Fruit fly (Drosophila melanogaster) whole organism, embryonic: ENCODE data around the gene Dph3.

ENCODE experiments used
- Ada2b ChIP-seq: fragments of 200-800 bp; sonication (Bioruptor generic); IDR thresholded peaks from 2 replicates; pipeline ENCODE4 v1.3.6; 2022; ENCODE audit warnings: missing biosample characterization, missing genetic modification characterization
- Blimp-1 ChIP-seq: fragments of 200-800 bp; sonication (Bioruptor generic); optimal IDR thresholded peaks from 3 replicates; lab custom pipeline; 2018; ENCODE audit warnings: missing biosample characterization, missing genetic modification characterization, mild to moderate bottlenecking, moderate library complexity, missing genetic modification reagents
- BtbVII ChIP-seq: fragments of 200-800 bp; sonication (Bioruptor generic); optimal IDR thresholded peaks from 3 replicates; lab custom pipeline; 2017; ENCODE audit warnings: missing biosample characterization, mild to moderate bottlenecking, missing genetic modification characterization
- CG10274 ChIP-seq: fragments of 200-800 bp; sonication (Bioruptor generic); optimal IDR thresholded peaks from 3 replicates; lab custom pipeline; 2017; ENCODE audit warnings: missing biosample characterization, mild to moderate bottlenecking, missing genetic modification characterization
- CG10565 ChIP-seq: fragments of 200-800 bp; sonication (Bioruptor generic); optimal IDR thresholded peaks from 3 replicates; lab custom pipeline; 2016; ENCODE audit warnings: missing biosample characterization, mild to moderate bottlenecking, missing genetic modification characterization
- CG11247 ChIP-seq: fragments of 200-800 bp; sonication (Bioruptor generic); IDR thresholded peaks from 2 replicates; pipeline ENCODE4 v1.3.6; 2022; ENCODE audit warnings: missing biosample characterization, missing genetic modification characterization
- CG13296 ChIP-seq: fragments of 200-800 bp; sonication (Bioruptor generic); optimal IDR thresholded peaks from 3 replicates; lab custom pipeline; 2018; ENCODE audit warnings: missing biosample characterization, mild to moderate bottlenecking, missing genetic modification characterization
- CG13624 ChIP-seq: fragments of 200-800 bp; sonication (Bioruptor generic); optimal IDR thresholded peaks from 2 replicates; lab custom pipeline; 2016; ENCODE audit warnings: missing biosample characterization, missing genetic modification characterization
- CG13894 ChIP-seq: fragments of 200-800 bp; sonication (Bioruptor generic); optimal IDR thresholded peaks from 3 replicates; lab custom pipeline; 2018; ENCODE audit warnings: missing biosample characterization, mild to moderate bottlenecking, missing genetic modification characterization, moderate library complexity
- CG16779 ChIP-seq: fragments of 200-800 bp; sonication (Bioruptor generic); IDR thresholded peaks from 2 replicates; pipeline ENCODE4 v1.3.6; 2022; ENCODE audit warnings: missing biosample characterization, missing genetic modification characterization
- CG16813 ChIP-seq: fragments of 200-800 bp; sonication (Bioruptor generic); IDR thresholded peaks from 3 replicates; pipeline ENCODE4 v1.3.6; 2022; ENCODE audit warnings: missing biosample characterization, missing genetic modification characterization; ENCODE audit not compliant: partially characterized antibody
- CG17568 ChIP-seq: fragments of 200-800 bp; sonication (Bioruptor generic); optimal IDR thresholded peaks from 2 replicates; lab custom pipeline; 2018; ENCODE audit warnings: missing biosample characterization, mild to moderate bottlenecking, missing genetic modification characterization, moderate library complexity
- CG32532 ChIP-seq: fragments of 200-800 bp; sonication (Bioruptor generic); IDR thresholded peaks from 2 replicates; pipeline ENCODE4 v1.3.6; 2022; ENCODE audit warnings: missing biosample characterization, missing genetic modification characterization
- CG32767 ChIP-seq: fragments of 200-800 bp; sonication (Bioruptor generic); IDR thresholded peaks from 2 replicates; pipeline ENCODE4 v1.3.6; 2022; ENCODE audit warnings: missing biosample characterization, missing genetic modification characterization
- CG3281 ChIP-seq: fragments of 200-800 bp; sonication (Bioruptor generic); optimal IDR thresholded peaks from 3 replicates; lab custom pipeline; 2017; ENCODE audit warnings: missing biosample characterization, mild to moderate bottlenecking, missing genetic modification characterization
- CG6689 ChIP-seq: fragments of 200-800 bp; sonication (Bioruptor generic); IDR thresholded peaks from 2 replicates; pipeline ENCODE4 v1.3.6; 2022; ENCODE audit warnings: missing biosample characterization, missing genetic modification characterization
- CG7839 ChIP-seq: fragments of 200-800 bp; sonication (Bioruptor generic); optimal IDR thresholded peaks from 3 replicates; lab custom pipeline; 2018; ENCODE audit warnings: missing biosample characterization, mild to moderate bottlenecking, missing genetic modification characterization, moderate library complexity
- CG7987 ChIP-seq: fragments of 200-800 bp; sonication (Bioruptor generic); optimal IDR thresholded peaks from 2 replicates; lab custom pipeline; 2018; ENCODE audit warnings: missing biosample characterization, mild to moderate bottlenecking, missing genetic modification characterization, moderate library complexity
- CG8089 ChIP-seq: fragments of 200-800 bp; sonication (Bioruptor generic); optimal IDR thresholded peaks from 3 replicates; lab custom pipeline; 2016; ENCODE audit warnings: missing biosample characterization, missing genetic modification characterization
- CG8281 ChIP-seq: fragments of 200-800 bp; sonication (Bioruptor generic); optimal IDR thresholded peaks from 2 replicates; lab custom pipeline; 2018; ENCODE audit warnings: missing biosample characterization, mild to moderate bottlenecking, missing genetic modification characterization, moderate library complexity
- CG8290 ChIP-seq, 3 experiments: fragments of 200-800 bp; sonication (Bioruptor generic); optimal IDR thresholded peaks; 2 replicates each; lab custom pipeline; 2016 to 2019; ENCODE audit warnings: missing biosample characterization in 3 of 3, missing genetic modification characterization in 3 of 3, mild to moderate bottlenecking in 2 of 3, moderate library complexity in 1 of 3
- CG8924 ChIP-seq: fragments of 200-800 bp; optimal IDR thresholded peaks from 3 replicates; lab custom pipeline; 2019; ENCODE audit warnings: missing biosample characterization, mild to moderate bottlenecking, missing genetic modification characterization, moderate library complexity
- CG8944 ChIP-seq: fragments of 200-800 bp; sonication (Bioruptor generic); optimal IDR thresholded peaks from 3 replicates; lab custom pipeline; 2016; ENCODE audit warnings: missing biosample characterization, missing genetic modification characterization
- CG9437 ChIP-seq: fragments of 200-800 bp; sonication (Bioruptor generic); optimal IDR thresholded peaks from 2 replicates; lab custom pipeline; 2018; ENCODE audit warnings: missing biosample characterization, mild to moderate bottlenecking, missing genetic modification characterization
- Dek ChIP-seq: fragments of 200-800 bp; sonication (Bioruptor generic); optimal IDR thresholded peaks from 3 replicates; lab custom pipeline; 2019; ENCODE audit warnings: missing biosample characterization, mild to moderate bottlenecking, missing genetic modification characterization, moderate library complexity
- Dref ChIP-seq: fragments of 200-800 bp; sonication (Bioruptor generic); IDR thresholded peaks from 2 replicates; pipeline ENCODE4 v1.3.6; 2022; ENCODE audit warnings: missing biosample characterization, missing genetic modification characterization
- E2f1 ChIP-seq: fragments of 200-800 bp; sonication (Bioruptor generic); IDR thresholded peaks from 2 replicates; pipeline ENCODE4 v1.3.6; 2022; ENCODE audit warnings: missing biosample characterization, missing genetic modification characterization
- HHEX ChIP-seq: fragments of 200-800 bp; sonication (Bioruptor generic); optimal IDR thresholded peaks from 3 replicates; lab custom pipeline; 2017; ENCODE audit warnings: missing biosample characterization, mild to moderate bottlenecking, missing genetic modification characterization, missing genetic modification reagents
- HLH54F ChIP-seq: fragments of 200-800 bp; sonication (Bioruptor generic); optimal IDR thresholded peaks from 3 replicates; lab custom pipeline; 2016; ENCODE audit warnings: missing biosample characterization, missing genetic modification characterization
- Hmr ChIP-seq: fragments of 200-800 bp; sonication (Bioruptor generic); optimal IDR thresholded peaks from 3 replicates; lab custom pipeline; 2017; ENCODE audit warnings: mild to moderate bottlenecking, missing biosample characterization, missing genetic modification reagents, missing genetic modification characterization
- Lim3 ChIP-seq: fragments of 200-800 bp; sonication (Bioruptor generic); IDR thresholded peaks from 2 replicates; pipeline ENCODE4 v1.3.6; 2022; ENCODE audit warnings: missing biosample characterization, missing genetic modification characterization
- Side ChIP-seq: fragments of 200-800 bp; sonication (Bioruptor generic); optimal IDR thresholded peaks from 2 replicates; lab custom pipeline; 2016; ENCODE audit warnings: missing biosample characterization, missing genetic modification characterization
- Ssrp ChIP-seq: fragments of 200-800 bp; sonication (Bioruptor generic); optimal IDR thresholded peaks from 2 replicates; lab custom pipeline; 2018; ENCODE audit warnings: missing biosample characterization, mild to moderate bottlenecking, missing genetic modification characterization, moderate library complexity
- bab2 ChIP-seq: fragments of 200-800 bp; sonication (Bioruptor generic); optimal IDR thresholded peaks from 2 replicates; lab custom pipeline; 2016; ENCODE audit warnings: missing biosample characterization, missing genetic modification characterization
- caup ChIP-seq: fragments of 200-800 bp; sonication (Bioruptor generic); optimal IDR thresholded peaks from 3 replicates; lab custom pipeline; 2017; ENCODE audit warnings: missing biosample characterization, mild to moderate bottlenecking, missing genetic modification characterization, moderate library complexity; ENCODE audit not compliant: severe bottlenecking
- chinmo ChIP-seq: fragments of 200-800 bp; sonication (Bioruptor generic); IDR thresholded peaks from 4 replicates; pipeline ENCODE4 v1.3.6; 2022; ENCODE audit warnings: missing biosample characterization, missing genetic modification characterization; ENCODE audit not compliant: partially characterized antibody
- chm ChIP-seq: fragments of 200-800 bp; sonication (Bioruptor generic); IDR thresholded peaks from 2 replicates; pipeline ENCODE4 v1.3.6; 2022; ENCODE audit warnings: missing biosample characterization, missing genetic modification characterization
- danr ChIP-seq: fragments of 200-800 bp; sonication (Bioruptor generic); IDR thresholded peaks from 2 replicates; pipeline ENCODE4 v1.3.6; 2022; ENCODE audit warnings: missing biosample characterization, missing genetic modification characterization
- dmrt99B ChIP-seq: fragments of 200-800 bp; sonication (Bioruptor generic); optimal IDR thresholded peaks from 2 replicates; lab custom pipeline; 2018; ENCODE audit warnings: missing biosample characterization, mild to moderate bottlenecking, missing genetic modification characterization, moderate library complexity
- gcm ChIP-seq: fragments of 200-800 bp; sonication (Bioruptor generic); optimal IDR thresholded peaks from 2 replicates; lab custom pipeline; 2019; ENCODE audit warnings: missing biosample characterization, mild to moderate bottlenecking, missing genetic modification characterization, moderate library complexity
- grn ChIP-seq: fragments of 200-800 bp; sonication (Bioruptor generic); optimal IDR thresholded peaks from 3 replicates; lab custom pipeline; 2017; ENCODE audit warnings: missing biosample characterization, missing genetic modification characterization
- gro ChIP-seq: fragments of 200-800 bp; sonication (Bioruptor generic); optimal IDR thresholded peaks from 2 replicates; lab custom pipeline; 2016; ENCODE audit warnings: missing biosample characterization, missing genetic modification characterization
- hbn ChIP-seq: fragments of 200-800 bp; sonication (Bioruptor generic); IDR thresholded peaks from 2 replicates; pipeline ENCODE4 v1.3.6; 2022; ENCODE audit warnings: missing biosample characterization, missing genetic modification characterization; ENCODE audit not compliant: partially characterized antibody
- kni ChIP-seq: fragments of 200-800 bp; sonication (Bioruptor generic); optimal IDR thresholded peaks from 3 replicates; lab custom pipeline; 2017; ENCODE audit warnings: mild to moderate bottlenecking, missing biosample characterization, missing genetic modification reagents, missing genetic modification characterization
- pum ChIP-seq: fragments of 200-800 bp; sonication (Bioruptor generic); optimal IDR thresholded peaks from 2 replicates; lab custom pipeline; 2016; ENCODE audit warnings: missing biosample characterization, missing genetic modification characterization
- shn ChIP-seq: fragments of 200-800 bp; sonication (Bioruptor generic); optimal IDR thresholded peaks from 3 replicates; lab custom pipeline; 2016; ENCODE audit warnings: missing biosample characterization, missing genetic modification characterization
- so ChIP-seq: fragments of 200-800 bp; sonication (Bioruptor generic); IDR thresholded peaks from 3 replicates; pipeline ENCODE4 v1.3.6; 2022; ENCODE audit warnings: missing biosample characterization, missing genetic modification characterization
- sob ChIP-seq: fragments of 200-800 bp; sonication (Bioruptor generic); IDR thresholded peaks from 2 replicates; pipeline ENCODE4 v1.3.6; 2022; ENCODE audit warnings: missing biosample characterization, missing genetic modification characterization
- sr ChIP-seq: fragments of 200-800 bp; sonication (Bioruptor generic); IDR thresholded peaks from 3 replicates; pipeline ENCODE4 v1.3.6; 2022; ENCODE audit warnings: missing biosample characterization, missing genetic modification characterization
- vnd ChIP-seq: fragments of 200-800 bp; sonication (Bioruptor generic); IDR thresholded peaks from 3 replicates; pipeline ENCODE4 v1.3.6; 2022; ENCODE audit warnings: missing biosample characterization, missing genetic modification characterization; ENCODE audit not compliant: partially characterized antibody

The Dph3 gene

dm6 chr3R:11269013-11269412 is 37.3 kb downstream of the Dph3 start (continued):
- TF ChIP-seq shn (peak; percentile 64), Dref (GFP tag; lab: Robert Waterston, UW) (no peak), gcm (GFP tag; lab: Kevin White, UChicago) (no peak), so (GFP tag; lab: Robert Waterston, UW) (0 out of 3 replicates have a peak, but pooled peaks have one; percentile 13), CG8290 (GFP tag; optimal IDR thresholded peaks at IDR 0.05; lab: Kevin White, UChicago) (peak; percentile 62), CG8290 (tag; optimal IDR thresholded peaks at IDR 0.05; lab: Kevin White, UChicago) (peak in 1 of 2 experiments; percentile 29), CG7987 (GFP tag; lab: Kevin White, UChicago) (no peak), chm (peak; percentile 87), Ssrp (no peak), CG6689 (GFP tag; lab: Robert Waterston, UW) (peak; percentile 40; the same call in 1 of the 2 replicates), BtbVII (peak; percentile 75), bab2 (GFP tag; lab: Kevin White, UChicago) (no peak), CG10565 (GFP tag; lab: Kevin White, UChicago) (no peak), CG9437 (peak; percentile 41), kni (no peak), Dek (tag; lab: Kevin White, UChicago) (no peak), caup (GFP tag; lab: Kevin White, UChicago) (peak; percentile 82), grn (GFP tag; lab: Kevin White, UChicago) (no peak), HHEX (GFP tag; lab: Kevin White, UChicago) (peak; percentile 73), CG32532 (GFP tag; lab: Robert Waterston, UW) (peak; percentile 77; the same call in 1 of the 2 replicates), CG3281 (no peak), E2f1 (GFP tag; lab: Robert Waterston, UW) (no peak), dmrt99B (tag; lab: Kevin White, UChicago) (no peak), Hmr (peak; percentile 65), pum (GFP tag; lab: Kevin White, UChicago) (peak; percentile 50), Ada2b (GFP tag; lab: Robert Waterston, UW) (peak; percentile 56; the same call in 1 of the 2 replicates), CG16779 (no peak), CG13296 (GFP tag; lab: Kevin White, UChicago) (no peak), HLH54F (GFP tag; lab: Kevin White, UChicago) (no peak), CG13894 (tag; lab: Kevin White, UChicago) (no peak), CG8924 (tag; lab: Kevin White, UChicago) (peak; percentile 21), CG10274 (GFP tag; lab: Kevin White, UChicago) (peak; percentile 14), Blimp-1 (no peak), CG13624 (no peak), gro (GFP tag; lab: Kevin White, UChicago) (no peak), CG16813 (GFP tag; lab: Robert Waterston, UW) (no peak), CG32767 (no peak), CG8281 (tag; lab: Kevin White, UChicago) (peak; percentile 48), CG17568 (GFP tag; lab: Kevin White, UChicago) (peak; percentile 74), CG8089 (GFP tag; lab: Kevin White, UChicago) (peak; percentile 57), Lim3 (GFP tag; lab: Robert Waterston, UW) (no peak), sob (GFP tag; lab: Robert Waterston, UW) (no peak; the same call in 1 of the 2 replicates), CG7839 (tag; lab: Kevin White, UChicago) (no peak), vnd (GFP tag; lab: Robert Waterston, UW) (no peak), Side (GFP tag; lab: Kevin White, UChicago) (no peak), CG8944 (no peak), CG11247 (GFP tag; lab: Robert Waterston, UW) (no peak; the same call in 1 of the 2 replicates), danr (GFP tag; lab: Robert Waterston, UW) (no peak), sr (GFP tag; lab: Robert Waterston, UW) (no peak), chinmo (GFP tag; lab: Robert Waterston, UW) (no peak), hbn (GFP tag; lab: Robert Waterston, UW) (no peak)
